Worm (Caenorhabditis elegans): ENCODE measurements around the gene vrp-1.

vrp-1 gene

DNA sequence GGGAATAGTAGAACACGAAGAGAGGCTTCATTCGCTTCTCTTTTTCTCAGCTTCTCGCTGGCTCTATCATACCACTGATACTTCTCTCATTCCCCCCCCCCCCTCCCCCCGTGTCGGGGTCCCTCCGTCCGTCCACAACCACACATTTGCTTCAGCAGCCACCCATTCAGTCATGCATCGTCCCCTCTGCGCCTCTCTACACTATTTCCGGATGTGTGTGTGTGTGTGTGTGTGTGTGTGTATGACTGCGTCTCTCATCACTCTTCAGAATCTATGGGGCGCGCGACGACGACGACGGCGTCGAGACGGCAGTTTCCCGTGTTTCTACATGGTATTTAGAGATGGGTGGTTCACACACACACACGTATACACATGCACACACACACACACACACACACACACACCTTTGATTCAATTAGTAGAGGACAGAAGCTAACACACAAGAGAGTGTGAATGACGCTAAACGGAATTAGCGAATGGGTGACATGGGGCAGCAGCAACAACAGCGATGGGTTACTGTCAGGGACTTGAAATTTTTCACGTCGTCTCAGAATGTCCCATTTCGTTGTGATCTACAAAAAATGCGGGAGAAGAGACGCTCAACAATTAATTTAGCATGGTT is 19.0 kb upstream of the vrp-1 start (continued):
- TF ChIP-seq hlh-17 (GFP tag; optimal IDR thresholded peaks at IDR 0.05; ENCODE audit: borderline replicate concordance) (no peak), ceh-8 (GFP tag; optimal IDR thresholded peaks at IDR 0.05) (peak; percentile 76), fkh-10 (GFP tag; optimal IDR thresholded peaks at IDR 0.05) (peak; percentile 59), rnt-1 (tag; optimal IDR thresholded peaks at IDR 0.05) (peak; percentile 66), nhr-47 (tag; optimal IDR thresholded peaks at IDR 0.05) (peak; percentile 69), nhr-71 (tag; optimal IDR thresholded peaks at IDR 0.05) (peak; percentile 70), tbx-2 (tag; optimal IDR thresholded peaks at IDR 0.05) (peak; percentile 16), mdl-1 (tag; optimal IDR thresholded peaks at IDR 0.05) (peak in 1 of 2 experiments; percentile 43), dsc-1 (tag; optimal IDR thresholded peaks at IDR 0.05) (no peak), grh-1 (GFP tag; IDR thresholded peaks at IDR 0.05) (no peak), unc-62 (GFP tag; optimal IDR thresholded peaks at IDR 0.05) (no peak), lir-3 (tag; optimal IDR thresholded peaks at IDR 0.05; ENCODE audit: poor library complexity) (peak; percentile 14), nhr-76 (tag; optimal IDR thresholded peaks at IDR 0.05) (no peak), ets-5 (GFP tag; IDR thresholded peaks at IDR 0.05) (no peak), efl-1 (optimal IDR thresholded peaks at IDR 0.05) (peak; percentile 36 to 60), efl-1 (GFP tag; optimal IDR thresholded peaks at IDR 0.05 in 1 of 2) (peak in 1 of 2 experiments; percentile 92), nhr-84 (tag; optimal IDR thresholded peaks at IDR 0.05) (no peak), pag-3 (tag; optimal IDR thresholded peaks at IDR 0.05; ENCODE audit: borderline replicate concordance, insufficient read depth) (no peak), C04F5.9 (tag; optimal IDR thresholded peaks at IDR 0.05) (no peak), lin-39 (tag; optimal IDR thresholded peaks at IDR 0.05) (no peak), C34B4.2 (tag; optimal IDR thresholded peaks at IDR 0.05) (no peak), lin-35 (GFP tag; optimal IDR thresholded peaks at IDR 0.05) (peak; percentile 3 to 62), lin-14 (GFP tag; optimal IDR thresholded peaks at IDR 0.05) (peak; percentile 97), nhr-20 (tag; optimal IDR thresholded peaks at IDR 0.05) (peak; percentile 29), unc-86 (tag; optimal IDR thresholded peaks at IDR 0.05) (peak; percentile 60), nhr-28 (tag; optimal IDR thresholded peaks at IDR 0.05) (no peak), aha-1 (tag; optimal IDR thresholded peaks at IDR 0.05) (no peak), ceh-90 (tag; optimal IDR thresholded peaks at IDR 0.05) (no peak), swsn-7 (tag; optimal IDR thresholded peaks at IDR 0.05) (peak; percentile 49), sup-37 (GFP tag; optimal IDR thresholded peaks at IDR 0.05) (no peak), pax-3 (tag; optimal IDR thresholded peaks at IDR 0.05) (peak; percentile 78), xbp-1 (tag; optimal IDR thresholded peaks at IDR 0.05) (no peak)

DNA sequence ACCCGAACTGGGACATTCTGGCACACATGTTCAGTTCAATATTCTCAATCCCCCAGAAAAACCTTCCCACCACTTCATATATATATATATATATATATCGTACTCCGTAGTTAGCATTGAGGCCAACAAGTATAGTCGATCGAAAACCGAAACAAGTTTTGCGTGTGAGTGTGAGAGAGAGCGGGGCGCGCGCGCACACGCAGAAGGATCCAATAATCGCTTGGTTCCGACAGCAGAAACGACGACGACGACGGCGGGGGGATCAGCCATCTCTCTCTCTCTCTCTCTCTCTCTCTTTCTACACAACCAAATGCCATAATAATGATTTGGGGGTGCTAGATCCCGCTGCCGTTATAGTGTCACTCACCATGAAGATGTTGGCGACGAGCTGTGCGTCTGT is 17.5 kb upstream of the vrp-1 start:
- TF ChIP-seq ceh-82 (tag; optimal IDR thresholded peaks at IDR 0.05) (peak in 1 of 3 experiments; percentile 9), aha-1 (tag; optimal IDR thresholded peaks at IDR 0.05) (no peak), nhr-85 (tag) (peak; percentile 23), snu-23 (GFP tag; optimal IDR thresholded peaks at IDR 0.05) (peak; percentile 56), lin-35 (GFP tag; optimal IDR thresholded peaks at IDR 0.05) (peak in 1 of 2 experiments; percentile 6), efl-3 (GFP tag; optimal IDR thresholded peaks at IDR 0.05) (no peak), blmp-1 (tag; optimal IDR thresholded peaks at IDR 0.05) (peak; percentile 59), lin-14 (GFP tag; optimal IDR thresholded peaks at IDR 0.05) (peak; percentile 31), unc-98 (GFP tag; IDR thresholded peaks at IDR 0.05) (no peak), tbx-2 (tag; optimal IDR thresholded peaks at IDR 0.05) (no peak), hlh-17 (GFP tag; optimal IDR thresholded peaks at IDR 0.05; ENCODE audit: borderline replicate concordance) (no peak), pag-3 (tag; optimal IDR thresholded peaks at IDR 0.05; ENCODE audit: borderline replicate concordance, insufficient read depth) (no peak), mef-2 (tag; optimal IDR thresholded peaks at IDR 0.05) (no peak), nhr-71 (tag; optimal IDR thresholded peaks at IDR 0.05) (peak; percentile 7), nhr-19 (GFP tag; conservative IDR thresholded peaks at IDR 0.05) (peak; percentile 9; the same call in 1 of the 2 replicates), nhr-84 (tag; optimal IDR thresholded peaks at IDR 0.05) (no peak), nhr-47 (tag; optimal IDR thresholded peaks at IDR 0.05) (peak; percentile 2), dsc-1 (tag; optimal IDR thresholded peaks at IDR 0.05) (peak; percentile 40), vab-15 (tag; optimal IDR thresholded peaks at IDR 0.05) (no peak)

All from whole organism, L1 larva.